Worm (Caenorhabditis elegans) whole organism, L4 larva: ENCODE results near the gene Y116A8C.27.
A peak's percentile ranks its signal among the peaks of the same experiment; 100 is the strongest.

Experiments used
- D1046.2 ChIP-seq: fragments of 200-800 bp; sonication (Bioruptor generic); IDR thresholded peaks from 2 replicates; pipeline ENCODE4 v1.3.6; 2022; ENCODE audit warnings: missing genetic modification characterization, missing compliant biosample characterization
- F37D6.2 ChIP-seq: sonication (generic microtip); optimal IDR thresholded peaks from 2 replicates; lab custom pipeline; 2016; ENCODE audit warnings: mild to moderate bottlenecking, missing genetic modification characterization, missing compliant biosample characterization
- F44E2.7 ChIP-seq: fragments of 200-800 bp; sonication (Bioruptor generic); IDR thresholded peaks from 2 replicates; pipeline ENCODE4 v2.1.2; 2022; ENCODE audit warnings: missing genetic modification characterization, missing compliant biosample characterization
- R02D3.7 ChIP-seq: fragments of 150-350 bp; sonication (generic microtip); optimal IDR thresholded peaks from 3 replicates; lab custom pipeline; 2014; ENCODE audit warnings: missing biosample characterization, missing genetic modification characterization
- T20F7.1 ChIP-seq: fragments of 200-800 bp; sonication (Bioruptor generic); optimal IDR thresholded peaks from 2 replicates; lab custom pipeline; 2018; ENCODE audit warnings: mild to moderate bottlenecking, missing genetic modification characterization, missing compliant biosample characterization
- T26A8.4 ChIP-seq: fragments of 200-800 bp; sonication (Bioruptor generic); IDR thresholded peaks from 2 replicates; pipeline ENCODE4 v1.3.6; 2022; ENCODE audit warnings: missing genetic modification characterization, missing compliant biosample characterization
- Y105C5A.15 ChIP-seq: fragments of 200-800 bp; sonication (Bioruptor generic); IDR thresholded peaks from 2 replicates; pipeline ENCODE4 v1.3.6; 2022; ENCODE audit warnings: missing genetic modification characterization, missing compliant biosample characterization
- Y48G9A.11 ChIP-seq: fragments of 200-800 bp; sonication (Bioruptor generic); IDR thresholded peaks from 2 replicates; pipeline ENCODE4 v1.3.6; 2022; ENCODE audit warnings: missing genetic modification reagents, missing genetic modification characterization, missing compliant biosample characterization
- Y75B8A.6 ChIP-seq: fragments of 200-800 bp; sonication (Bioruptor generic); IDR thresholded peaks from 2 replicates; pipeline ENCODE4 v1.3.6; 2022; ENCODE audit warnings: missing genetic modification reagents, missing genetic modification characterization, missing compliant biosample characterization
- aha-1 ChIP-seq: fragments of 150-350 bp; peaks from one replicate; lab custom pipeline; 2014; ENCODE audit warnings: missing biosample characterization, missing genetic modification characterization
- aly-2 ChIP-seq: sonication (generic microtip); optimal IDR thresholded peaks from 2 replicates; lab custom pipeline; 2018; ENCODE audit warnings: missing biosample characterization, missing genetic modification characterization
- ama-1 ChIP-seq: fragments of 150-350 bp; optimal IDR thresholded peaks from 2 replicates; lab custom pipeline; 2014; ENCODE audit warnings: inconsistent platforms, mixed read lengths
- arid-1 ChIP-seq: fragments of 200-800 bp; sonication (Bioruptor generic); conservative IDR thresholded peaks from 2 replicates; pipeline ENCODE4 v1.3.6; 2022; ENCODE audit warnings: missing genetic modification reagents, missing genetic modification characterization, missing compliant biosample characterization
- ceh-28 ChIP-seq: fragments of 150-350 bp; optimal IDR thresholded peaks from 2 replicates; lab custom pipeline; 2014; ENCODE audit warnings: missing biosample characterization, missing genetic modification reagents, missing genetic modification characterization
- ceh-32 ChIP-seq: sonication (generic microtip); optimal IDR thresholded peaks from 2 replicates; lab custom pipeline; 2016; ENCODE audit warnings: mild to moderate bottlenecking, missing genetic modification characterization, missing compliant biosample characterization; ENCODE audit not compliant: poor library complexity
- ceh-62 ChIP-seq: sonication (generic microtip); optimal IDR thresholded peaks from 2 replicates; lab custom pipeline; 2017; ENCODE audit warnings: missing biosample characterization, missing genetic modification characterization
- daf-16 ChIP-seq, 3 experiments: sonication (generic microtip); optimal IDR thresholded peaks; 2 replicates each; lab custom pipeline; 2016 to 2017; ENCODE audit warnings: missing genetic modification characterization in 3 of 3, missing genetic modification reagents in 3 of 3, mild to moderate bottlenecking in 2 of 3, missing compliant biosample characterization in 2 of 3, missing biosample characterization in 1 of 3, moderate library complexity in 1 of 3
- duxl-1 ChIP-seq: sonication (generic microtip); optimal IDR thresholded peaks from 2 replicates; lab custom pipeline; 2016; ENCODE audit warnings: mild to moderate bottlenecking, missing genetic modification characterization, moderate library complexity, missing compliant biosample characterization; ENCODE audit not compliant: poor library complexity
- egl-27 ChIP-seq: sonication (generic microtip); optimal IDR thresholded peaks from 3 replicates; lab custom pipeline; 2017; ENCODE audit warnings: missing biosample characterization, missing genetic modification reagents, missing genetic modification characterization
- hif-1 ChIP-seq, 2 experiments: sonication (generic microtip); optimal IDR thresholded peaks; 2 replicates each; lab custom pipeline; 2016 to 2017; ENCODE audit warnings: missing compliant biosample characterization in 2 of 2, missing genetic modification characterization in 2 of 2, missing genetic modification reagents in 2 of 2, missing genotype in 2 of 2, mild to moderate bottlenecking in 1 of 2
- hlh-30 ChIP-seq: sonication (generic microtip); optimal IDR thresholded peaks from 2 replicates; lab custom pipeline; 2017; ENCODE audit warnings: antibody characterized with exemption, mild to moderate bottlenecking, missing genetic modification characterization, missing compliant biosample characterization; ENCODE audit not compliant: insufficient read depth
- lim-7 ChIP-seq: fragments of 200-800 bp; sonication (Bioruptor generic); IDR thresholded peaks from 2 replicates; pipeline ENCODE4 v1.3.6; 2022; ENCODE audit warnings: missing genetic modification characterization, missing compliant biosample characterization
- lin-1 ChIP-seq: fragments of 200-800 bp; sonication (Bioruptor generic); IDR thresholded peaks from 2 replicates; pipeline ENCODE4 v1.3.6; 2022; ENCODE audit warnings: missing genetic modification reagents, missing genetic modification characterization, missing compliant biosample characterization
- lin-13 ChIP-seq: fragments of 150-350 bp; optimal IDR thresholded peaks from 2 replicates; lab custom pipeline; 2014; ENCODE audit warnings: missing biosample characterization, missing genetic modification reagents, missing genetic modification characterization
- lin-29 ChIP-seq: fragments of 200-800 bp; sonication (Bioruptor generic); IDR thresholded peaks from 2 replicates; pipeline ENCODE4 v1.3.6; 2022; ENCODE audit warnings: missing genetic modification reagents, missing genetic modification characterization, missing compliant biosample characterization
- lin-39 ChIP-seq: fragments of 150-350 bp; optimal IDR thresholded peaks from 2 replicates; lab custom pipeline; 2014; ENCODE audit warnings: missing biosample characterization, missing genetic modification reagents, missing genetic modification characterization
- lsy-2 ChIP-seq, 2 experiments: fragments of 150-350 bp in 1 of 2; sonication (generic microtip) in 1 of 2; optimal IDR thresholded peaks; 2 replicates each; lab custom pipeline; 2014 to 2017; ENCODE audit warnings: missing biosample characterization in 2 of 2, missing genetic modification characterization in 2 of 2
- mdt-29 ChIP-seq: fragments of 200-800 bp; sonication (Bioruptor generic); IDR thresholded peaks from 2 replicates; pipeline ENCODE4 v1.3.6; 2022; ENCODE audit warnings: missing genetic modification reagents, missing genetic modification characterization, missing compliant biosample characterization
- mep-1 ChIP-seq: fragments of 150-350 bp; sonication (generic microtip); optimal IDR thresholded peaks from 3 replicates; lab custom pipeline; 2014; ENCODE audit warnings: missing biosample characterization, missing genetic modification characterization
- mxl-2 ChIP-seq: fragments of 200-800 bp; sonication (Bioruptor generic); conservative IDR thresholded peaks from 2 replicates; pipeline ENCODE4 v1.3.6; 2022; ENCODE audit warnings: missing genetic modification reagents, missing genetic modification characterization, missing compliant biosample characterization
- nhr-102 ChIP-seq: sonication (generic microtip); optimal IDR thresholded peaks from 2 replicates; lab custom pipeline; 2016; ENCODE audit warnings: mild to moderate bottlenecking, missing genetic modification characterization, moderate library complexity, missing compliant biosample characterization
- nhr-11 ChIP-seq: fragments of 150-350 bp; optimal IDR thresholded peaks from 2 replicates; lab custom pipeline; 2014; ENCODE audit warnings: missing biosample characterization, missing genetic modification characterization
- nhr-25 ChIP-seq: sonication (generic microtip); optimal IDR thresholded peaks from 2 replicates; lab custom pipeline; 2017; ENCODE audit warnings: missing genetic modification characterization, mild to moderate bottlenecking, missing compliant biosample characterization, antibody characterized with exemption, moderate library complexity, borderline replicate concordance; ENCODE audit not compliant: insufficient read depth
- nhr-41 ChIP-seq: fragments of 200-800 bp; sonication (Bioruptor generic); IDR thresholded peaks from 2 replicates; pipeline ENCODE4 v1.3.6; 2022; ENCODE audit warnings: missing genetic modification reagents, missing genetic modification characterization, missing compliant biosample characterization
- nhr-48 ChIP-seq: sonication (generic microtip); optimal IDR thresholded peaks from 2 replicates; lab custom pipeline; 2016; ENCODE audit warnings: mild to moderate bottlenecking, missing genetic modification characterization, missing compliant biosample characterization
- nhr-6 ChIP-seq: fragments of 150-350 bp; optimal IDR thresholded peaks from 2 replicates; lab custom pipeline; 2014; ENCODE audit warnings: missing biosample characterization, missing genetic modification characterization
- nhr-76 ChIP-seq: fragments of 150-350 bp; optimal IDR thresholded peaks from 2 replicates; lab custom pipeline; 2014; ENCODE audit warnings: missing biosample characterization, missing genetic modification characterization
- pqm-1 ChIP-seq: sonication (generic microtip); optimal IDR thresholded peaks from 2 replicates; lab custom pipeline; 2017; ENCODE audit warnings: missing biosample characterization, missing genetic modification characterization
- sdz-12 ChIP-seq: fragments of 200-800 bp; sonication (Bioruptor generic); optimal IDR thresholded peaks from 2 replicates; lab custom pipeline; 2018; ENCODE audit warnings: mild to moderate bottlenecking, missing genetic modification characterization, missing compliant biosample characterization
- set-16 ChIP-seq: fragments of 200-800 bp; sonication (Bioruptor generic); IDR thresholded peaks from 2 replicates; pipeline ENCODE4 v1.3.6; 2022; ENCODE audit warnings: missing genetic modification reagents, missing genetic modification characterization, missing compliant biosample characterization
- snpc-1.2 ChIP-seq: fragments of 200-800 bp; sonication (Bioruptor generic); IDR thresholded peaks from 2 replicates; pipeline ENCODE4 v1.3.6; 2022; ENCODE audit warnings: missing genetic modification reagents, missing genetic modification characterization, missing compliant biosample characterization
- snpc-4 ChIP-seq: fragments of 150-350 bp; optimal IDR thresholded peaks from 2 replicates; lab custom pipeline; 2014; ENCODE audit warnings: missing biosample characterization, missing genetic modification characterization
- spr-3 ChIP-seq: fragments of 200-800 bp; sonication (Bioruptor generic); optimal IDR thresholded peaks from 2 replicates; lab custom pipeline; 2018; ENCODE audit warnings: mild to moderate bottlenecking, missing genetic modification characterization, missing compliant biosample characterization
- tag-97 ChIP-seq: fragments of 200-800 bp; sonication (Bioruptor generic); IDR thresholded peaks from 2 replicates; pipeline ENCODE4 v1.3.6; 2022; ENCODE audit warnings: missing genetic modification characterization, missing compliant biosample characterization
- tra-1 ChIP-seq: fragments of 200-800 bp; sonication (Bioruptor generic); IDR thresholded peaks from 2 replicates; pipeline ENCODE4 v1.3.6; 2022; ENCODE audit warnings: missing genetic modification reagents, missing genetic modification characterization, missing compliant biosample characterization
- unc-62 ChIP-seq, 3 experiments: fragments of 150-350 bp in 1 of 3; sonication (generic microtip); optimal IDR thresholded peaks in 2 of 3; peaks in 1 of 3; 1 replicate in 1 of 3; 2 replicates in 2 of 3; lab custom pipeline; 2014 to 2017; ENCODE audit warnings: missing biosample characterization in 3 of 3, missing genetic modification characterization in 3 of 3, missing genetic modification reagents in 3 of 3, missing genotype in 1 of 3
- zag-1 ChIP-seq: fragments of 150-350 bp; optimal IDR thresholded peaks from 2 replicates; lab custom pipeline; 2014; ENCODE audit warnings: missing biosample characterization, missing genetic modification characterization
- zfp-2 ChIP-seq: sonication (generic microtip); optimal IDR thresholded peaks from 2 replicates; lab custom pipeline; 2016; ENCODE audit warnings: mild to moderate bottlenecking, missing genetic modification characterization, missing compliant biosample characterization
- zip-11 ChIP-seq: fragments of 200-800 bp; sonication (Bioruptor generic); IDR thresholded peaks from 2 replicates; pipeline ENCODE4 v1.3.6; 2022; ENCODE audit warnings: missing genetic modification characterization, missing compliant biosample characterization
- ztf-11 ChIP-seq: fragments of 150-350 bp; optimal IDR thresholded peaks from 2 replicates; lab custom pipeline; 2014; ENCODE audit warnings: missing biosample characterization, missing genetic modification characterization
- ztf-7 ChIP-seq: fragments of 150-350 bp; optimal IDR thresholded peaks from 2 replicates; lab custom pipeline; 2014; ENCODE audit warnings: missing biosample characterization, missing genetic modification characterization

Y116A8C.27 gene

ce11 chrIV:17116345-17116744, 20.3 kb upstream of the Y116A8C.27 start, which contains the start of gene cyn-13:
cyn-13 (minus strand) TSS chrIV:17116657.
- TF ChIP-seq ceh-28 (no peak), nhr-102 (tag; lab: Kevin White, UChicago) (no peak), lin-1 (GFP tag; lab: Robert Waterston, UW) (no peak), zag-1 (no peak), F44E2.7 (GFP tag; lab: Robert Waterston, UW) (no peak), R02D3.7 (tag; lab: Kevin White, UChicago) (no peak), lim-7 (GFP tag; lab: Robert Waterston, UW) (0 out of 2 replicates have a peak, but pooled peaks have one; percentile 53), duxl-1 (tag; lab: Kevin White, UChicago) (no peak), tra-1 (no peak), hlh-30 (tag; lab: Kevin White, UChicago) (no peak), egl-27 (no peak), D1046.2 (GFP tag; lab: Robert Waterston, UW) (0 out of 2 replicates have a peak, but pooled peaks have one; percentile 54), nhr-6 (no peak), mxl-2 (GFP tag; lab: Robert Waterston, UW) (no peak), T26A8.4 (GFP tag; lab: Robert Waterston, UW) (no peak), zip-11 (no peak), set-16 (GFP tag; lab: Robert Waterston, UW) (no peak), F37D6.2 (tag; lab: Kevin White, UChicago) (no peak), zfp-2 (tag; lab: Kevin White, UChicago) (no peak), lin-29 (no peak), lsy-2 (tag; optimal IDR thresholded peaks at IDR 0.05; lab: Kevin White, UChicago) (no peak), aly-2 (tag; lab: Kevin White, UChicago) (no peak), unc-62 (GFP tag; optimal IDR thresholded peaks at IDR 0.05 in 1 of 2; lab: Kevin White, UChicago) (no peak), unc-62 (tag; optimal IDR thresholded peaks at IDR 0.05; lab: Kevin White, UChicago) (no peak), hif-1 (tag; optimal IDR thresholded peaks at IDR 0.05; lab: Kevin White, UChicago) (no peak), lin-13 (GFP tag; lab: Kevin White, UChicago) (no peak), ama-1 (lab: Kevin White, UChicago) (peak; percentile 73), ztf-11 (tag; lab: Kevin White, UChicago) (no peak), snpc-4 (no peak), pqm-1 (tag; lab: Kevin White, UChicago) (no peak), spr-3 (GFP tag; lab: Kevin White, UChicago) (no peak), nhr-41 (no peak), daf-16 (GFP tag; optimal IDR thresholded peaks at IDR 0.05; lab: Kevin White, UChicago) (no peak), daf-16 (tag; optimal IDR thresholded peaks at IDR 0.05; lab: Kevin White, UChicago) (no peak), nhr-25 (tag; lab: Kevin White, UChicago) (no peak), ceh-32 (tag; lab: Kevin White, UChicago) (no peak), aha-1 (tag; lab: Kevin White, UChicago) (no peak), ztf-7 (tag; lab: Kevin White, UChicago) (no peak), nhr-76 (tag; lab: Kevin White, UChicago) (no peak), Y48G9A.11 (GFP tag; lab: Robert Waterston, UW) (peak; percentile 47; the same call in 1 of the 2 replicates), snpc-1.2 (peak; percentile 22; the same call in 1 of the 2 replicates), Y75B8A.6 (GFP tag; lab: Robert Waterston, UW) (no peak), mep-1 (tag; lab: Kevin White, UChicago) (no peak), Y105C5A.15 (GFP tag; lab: Robert Waterston, UW) (no peak), tag-97 (no peak), nhr-11 (tag; lab: Kevin White, UChicago) (no peak), mdt-29 (0 out of 2 replicates have a peak, but pooled peaks have one; percentile 12), arid-1 (GFP tag; lab: Robert Waterston, UW) (no peak), ceh-62 (tag; lab: Kevin White, UChicago) (no peak), lin-39 (no peak), sdz-12 (GFP tag; lab: Kevin White, UChicago) (no peak), T20F7.1 (GFP tag; lab: Kevin White, UChicago) (no peak), nhr-48 (tag; lab: Kevin White, UChicago) (no peak)
